Worm (Caenorhabditis elegans) whole organism, young adult: Measurements from ENCODE around the gene F48F7.3.
"Not testable (repeated sequence)": the region's sequence is repeated elsewhere in the genome, so short reads cannot be mapped to it uniquely, and the experiment has no call there.

Experiments used
- C06A6.2 ChIP-seq: fragments of 200-800 bp; sonication (Bioruptor generic); conservative IDR thresholded peaks from 2 replicates; pipeline ENCODE4 v1.3.6; 2022; ENCODE audit warnings: missing genetic modification characterization, missing compliant biosample characterization
- C17E4.6 ChIP-seq: fragments of 200-800 bp; sonication (Bioruptor generic); IDR thresholded peaks from 2 replicates; pipeline ENCODE4 v1.3.6; 2022; ENCODE audit warnings: missing genetic modification reagents, missing genetic modification characterization, missing compliant biosample characterization
- T26A5.8 ChIP-seq: sonication (generic microtip); optimal IDR thresholded peaks from 2 replicates; lab custom pipeline; 2016; ENCODE audit warnings: missing genetic modification characterization, missing compliant biosample characterization
- Y53G8AR.9 ChIP-seq: fragments of 200-800 bp; sonication (Bioruptor generic); conservative IDR thresholded peaks from 2 replicates; pipeline ENCODE4 v1.3.6; 2022; ENCODE audit warnings: missing genetic modification reagents, missing genetic modification characterization, missing compliant biosample characterization
- Y67H2A.10 ChIP-seq: fragments of 200-800 bp; sonication (Bioruptor generic); conservative IDR thresholded peaks from 2 replicates; pipeline ENCODE4 v1.3.6; 2022; ENCODE audit warnings: missing genetic modification reagents, missing genetic modification characterization, missing compliant biosample characterization
- aptf-3 ChIP-seq: fragments of 200-800 bp; sonication (Bioruptor generic); IDR thresholded peaks from 2 replicates; pipeline ENCODE4 v1.3.6; 2022; ENCODE audit warnings: missing genetic modification characterization, missing compliant biosample characterization
- atf-7 ChIP-seq: sonication (generic microtip); optimal IDR thresholded peaks from 2 replicates; lab custom pipeline; 2017; ENCODE audit warnings: mild to moderate bottlenecking, missing genetic modification characterization, missing compliant biosample characterization
- cebp-1 ChIP-seq, 2 experiments: fragments of 200-800 bp in 1 of 2; sonication (Bioruptor generic) in 1 of 2; sonication (generic microtip) in 1 of 2; IDR thresholded peaks in 1 of 2; optimal IDR thresholded peaks in 1 of 2; 2 replicates each; pipeline versions ENCODE4 v1.3.6 to Lab custom; 2017 to 2022; ENCODE audit warnings: missing compliant biosample characterization in 2 of 2, missing genetic modification characterization in 2 of 2, mild to moderate bottlenecking in 1 of 2, missing genetic modification reagents in 1 of 2, moderate library complexity in 1 of 2
- cebp-2 ChIP-seq: fragments of 200-800 bp; sonication (Bioruptor generic); IDR thresholded peaks from 2 replicates; pipeline ENCODE4 v1.3.6; 2022; ENCODE audit warnings: missing genetic modification characterization, missing compliant biosample characterization
- ceh-91 ChIP-seq: fragments of 200-800 bp; sonication (Bioruptor generic); IDR thresholded peaks from 2 replicates; pipeline ENCODE4 v1.3.6; 2022; ENCODE audit warnings: missing genetic modification reagents, missing genetic modification characterization, missing compliant biosample characterization
- dox-1 ChIP-seq: fragments of 200-800 bp; sonication (Bioruptor generic); IDR thresholded peaks from 2 replicates; pipeline ENCODE4 v1.3.6; 2022; ENCODE audit warnings: missing genetic modification reagents, missing genetic modification characterization, missing compliant biosample characterization
- egl-18 ChIP-seq: fragments of 200-800 bp; sonication (Bioruptor generic); IDR thresholded peaks from 2 replicates; pipeline ENCODE4 v1.3.6; 2022; ENCODE audit warnings: missing genetic modification reagents, missing genetic modification characterization, missing compliant biosample characterization
- egrh-3 ChIP-seq: fragments of 200-800 bp; sonication (Bioruptor generic); IDR thresholded peaks from 2 replicates; pipeline ENCODE4 v1.3.6; 2022; ENCODE audit warnings: missing genetic modification reagents, missing genetic modification characterization, missing compliant biosample characterization
- hmg-1.2 ChIP-seq: fragments of 200-800 bp; sonication (Bioruptor generic); IDR thresholded peaks from 2 replicates; pipeline ENCODE4 v1.3.6; 2022; ENCODE audit warnings: missing genetic modification reagents, missing genetic modification characterization, missing compliant biosample characterization
- lsy-27 ChIP-seq: sonication (generic microtip); optimal IDR thresholded peaks from 2 replicates; lab custom pipeline; 2017; ENCODE audit warnings: missing genetic modification characterization, mild to moderate bottlenecking, missing compliant biosample characterization, antibody characterized with exemption, missing genotype, borderline replicate concordance; ENCODE audit not compliant: insufficient read depth
- madf-8 ChIP-seq: fragments of 200-800 bp; sonication (Bioruptor generic); conservative IDR thresholded peaks from 2 replicates; pipeline ENCODE4 v1.3.6; 2022; ENCODE audit warnings: missing genetic modification reagents, missing genetic modification characterization, missing compliant biosample characterization
- mcd-1 ChIP-seq: fragments of 200-800 bp; sonication (Bioruptor generic); IDR thresholded peaks from 2 replicates; pipeline ENCODE4 v1.3.6; 2022; ENCODE audit warnings: missing genetic modification reagents, missing genetic modification characterization, missing compliant biosample characterization
- nfya-1 ChIP-seq: sonication (generic microtip); optimal IDR thresholded peaks from 2 replicates; lab custom pipeline; 2017; ENCODE audit warnings: antibody characterized with exemption, missing compliant biosample characterization, missing genetic modification characterization, borderline replicate concordance; ENCODE audit not compliant: insufficient read depth
- nhr-27 ChIP-seq: fragments of 200-800 bp; sonication (Bioruptor generic); optimal IDR thresholded peaks from 2 replicates; lab custom pipeline; 2018; ENCODE audit warnings: mild to moderate bottlenecking, missing genetic modification characterization, moderate library complexity, missing compliant biosample characterization
- rcor-1 ChIP-seq: fragments of 200-800 bp; sonication (Bioruptor generic); IDR thresholded peaks from 2 replicates; pipeline ENCODE4 v1.3.6; 2022; ENCODE audit warnings: missing genetic modification reagents, missing genetic modification characterization, missing compliant biosample characterization
- rec-8 ChIP-seq, 2 experiments: sonication (generic microtip); optimal IDR thresholded peaks; 2 replicates each; lab custom pipeline; 2016; ENCODE audit warnings: mild to moderate bottlenecking in 2 of 2, missing genetic modification characterization in 2 of 2, missing genetic modification reagents in 2 of 2, missing genotype in 2 of 2, missing biosample characterization in 1 of 2, missing compliant biosample characterization in 1 of 2, moderate library complexity in 1 of 2
- rpc-1 ChIP-seq, 2 experiments: fragments of 150-350 bp in 1 of 2; sonication (generic microtip) in 1 of 2; optimal IDR thresholded peaks; 2 replicates each; lab custom pipeline; 2014 to 2018; ENCODE audit warnings: missing biosample characterization in 1 of 2, missing genetic modification characterization in 1 of 2, missing genetic modification reagents in 1 of 2, missing genotype in 1 of 2
- somi-1 ChIP-seq: fragments of 200-800 bp; sonication (Bioruptor generic); optimal IDR thresholded peaks from 2 replicates; lab custom pipeline; 2018; ENCODE audit warnings: mild to moderate bottlenecking, missing genetic modification characterization, missing compliant biosample characterization
- tbx-9 ChIP-seq: sonication (generic microtip); optimal IDR thresholded peaks from 2 replicates; lab custom pipeline; 2016; ENCODE audit warnings: borderline replicate concordance, missing genetic modification characterization, inconsistent platforms, missing compliant biosample characterization
- unc-62 ChIP-seq: fragments of 150-350 bp; optimal IDR thresholded peaks from 2 replicates; lab custom pipeline; 2014; ENCODE audit warnings: missing biosample characterization, missing genetic modification reagents, missing genetic modification characterization
- xnd-1 ChIP-seq: sonication (generic microtip); optimal IDR thresholded peaks from 2 replicates; lab custom pipeline; 2016; ENCODE audit warnings: missing genotype, missing genetic modification reagents, missing genetic modification characterization, missing compliant biosample characterization
- zfh-2 ChIP-seq: fragments of 200-800 bp; sonication (Bioruptor generic); conservative IDR thresholded peaks from 2 replicates; pipeline ENCODE4 v1.3.6; 2022; ENCODE audit warnings: missing genetic modification reagents, missing genetic modification characterization, missing compliant biosample characterization
- zim-3 ChIP-seq: sonication (generic microtip); optimal IDR thresholded peaks from 2 replicates; lab custom pipeline; 2017; ENCODE audit warnings: mild to moderate bottlenecking, missing genetic modification characterization, moderate library complexity, missing compliant biosample characterization
- ztf-22 ChIP-seq: fragments of 200-800 bp; sonication (Bioruptor generic); optimal IDR thresholded peaks from 2 replicates; lab custom pipeline; 2018; ENCODE audit warnings: mild to moderate bottlenecking, missing genetic modification characterization, moderate library complexity, missing compliant biosample characterization
- ztf-26 ChIP-seq: sonication (generic microtip); optimal IDR thresholded peaks from 2 replicates; lab custom pipeline; 2017; ENCODE audit warnings: missing genetic modification characterization, missing compliant biosample characterization

Gene F48F7.3

ce11 chrX:13980417-13980816 is 17.1 kb downstream of the F48F7.3 start, which contains the start of gene arrd-24:
Gene arrd-24 (minus strand): TSS chrX:13980517.
- TF ChIP-seq ztf-26 (tag; lab: Kevin White, UChicago); rcor-1 (GFP tag; lab: Robert Waterston, UW); nfya-1 (tag; lab: Kevin White, UChicago): not testable (repeated sequence)

DNA sequence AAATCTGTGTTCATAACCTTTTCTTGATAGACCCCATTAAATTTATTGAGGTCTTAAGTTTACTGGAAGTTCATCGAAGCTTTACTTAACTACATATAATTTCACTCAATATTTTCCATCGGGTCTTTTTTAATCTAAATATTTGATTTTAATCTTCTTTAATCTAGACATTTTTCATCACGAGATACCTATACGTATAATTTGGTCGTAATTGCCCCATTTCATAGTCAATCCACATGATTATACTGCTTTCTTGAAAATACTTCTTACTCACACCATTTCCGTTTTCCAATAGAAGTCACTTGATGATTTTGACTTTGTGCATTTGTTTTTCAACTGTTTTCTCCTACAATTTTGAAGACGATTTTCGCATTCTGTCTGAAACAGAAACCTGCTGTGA is 23.0 kb downstream of the F48F7.3 start, which contains the start of gene irld-24:
irld-24 (plus strand) TSS at position 301 of the 400 bp plus-strand sequence.
- TF ChIP-seq unc-62 (GFP tag; lab: Kevin White, UChicago), result no peak
- no peak for TF ChIP-seq hmg-1.2 (GFP tag; lab: Robert Waterston, UW)
- no peak for TF ChIP-seq ceh-91
- no peak for TF ChIP-seq C06A6.2 (GFP tag; lab: Robert Waterston, UW)
- no peak for TF ChIP-seq zim-3 (tag; lab: Kevin White, UChicago)
- no peak for TF ChIP-seq dox-1 (GFP tag; lab: Robert Waterston, UW)
- TF ChIP-seq Y67H2A.10, result no peak
- TF ChIP-seq zfh-2 (GFP tag; lab: Robert Waterston, UW), result no peak
- no peak for TF ChIP-seq egl-18 (GFP tag; lab: Robert Waterston, UW)
- TF ChIP-seq somi-1 (GFP tag; lab: Kevin White, UChicago), result no peak
- no peak for TF ChIP-seq tbx-9 (tag; lab: Kevin White, UChicago)
- no peak for TF ChIP-seq T26A5.8 (tag; lab: Kevin White, UChicago)
- TF ChIP-seq cebp-2 (GFP tag; lab: Robert Waterston, UW), result no peak
- no peak for TF ChIP-seq xnd-1 (tag; lab: Kevin White, UChicago)
- TF ChIP-seq atf-7, result no peak
- no peak for TF ChIP-seq Y53G8AR.9 (GFP tag; lab: Robert Waterston, UW)
- TF ChIP-seq ztf-22, result no peak

ce11 chrX:13990680-13991079 is 27.4 kb downstream of the F48F7.3 start, which contains the start of gene C31E10.11:
Gene C31E10.11 (minus strand): TSS chrX:13990780.
- TF ChIP-seq rpc-1 (optimal IDR thresholded peaks at IDR 0.05; lab: Kevin White, UChicago) (no peak), rpc-1 (tag; optimal IDR thresholded peaks at IDR 0.05; lab: Kevin White, UChicago) (peak; percentile 56), somi-1 (GFP tag; lab: Kevin White, UChicago) (no peak), cebp-1 (GFP tag; IDR thresholded peaks at IDR 0.05; lab: Robert Waterston, UW) (no peak), cebp-1 (tag; optimal IDR thresholded peaks at IDR 0.05; lab: Kevin White, UChicago) (no peak), nhr-27 (no peak), rec-8 (tag; optimal IDR thresholded peaks at IDR 0.05; lab: Kevin White, UChicago) (no peak), mcd-1 (GFP tag; lab: Robert Waterston, UW) (no peak), aptf-3 (GFP tag; lab: Robert Waterston, UW) (no peak), zim-3 (tag; lab: Kevin White, UChicago) (no peak)

ce11 chrX:13995803-13996388 is 32.6 kb downstream of the F48F7.3 start, which contains the start of the genes C31E10.5 and C31E10.6:
Gene C31E10.5 (minus strand): TSS chrX:13995834.
Gene C31E10.6 (plus strand): TSS chrX:13996338.
- TF ChIP-seq hmg-1.2 (GFP tag; lab: Robert Waterston, UW), result peak; percentile 85
- TF ChIP-seq egrh-3, result no peak
- no peak for TF ChIP-seq C17E4.6 (GFP tag; lab: Robert Waterston, UW)
- TF ChIP-seq lsy-27 (tag; lab: Kevin White, UChicago), result no peak
- TF ChIP-seq madf-8 (GFP tag; lab: Robert Waterston, UW), result no peak
